Fruit fly (Drosophila melanogaster) whole organism, embryonic: ENCODE data around the gene Caper.

Source experiments
- Antp ChIP-seq: fragments of 200-800 bp; sonication (Bioruptor generic); optimal IDR thresholded peaks from 3 replicates; lab custom pipeline; 2016; ENCODE audit warnings: missing biosample characterization, missing genetic modification characterization
- CG11085 ChIP-seq: fragments of 200-800 bp; sonication (Bioruptor generic); IDR thresholded peaks from 2 replicates; pipeline ENCODE4 v1.3.6; 2022; ENCODE audit warnings: missing biosample characterization, missing genetic modification characterization
- CG11456 ChIP-seq: fragments of 200-800 bp; sonication (Bioruptor generic); IDR thresholded peaks from 3 replicates; pipeline ENCODE4 v1.3.6; 2022; ENCODE audit warnings: missing biosample characterization, missing genetic modification characterization
- CG11695 ChIP-seq: fragments of 200-800 bp; sonication (Bioruptor generic); IDR thresholded peaks from 3 replicates; pipeline ENCODE4 v1.3.6; 2022; ENCODE audit warnings: missing biosample characterization, missing genetic modification characterization
- CG12071 ChIP-seq: fragments of 200-800 bp; sonication (Bioruptor generic); optimal IDR thresholded peaks from 3 replicates; lab custom pipeline; 2018; ENCODE audit warnings: missing biosample characterization, mild to moderate bottlenecking, missing genetic modification characterization
- CG12744 ChIP-seq: fragments of 200-800 bp; sonication (Bioruptor generic); optimal IDR thresholded peaks from 2 replicates; lab custom pipeline; 2016; ENCODE audit warnings: missing biosample characterization, missing genetic modification characterization
- CG13624 ChIP-seq: fragments of 200-800 bp; sonication (Bioruptor generic); optimal IDR thresholded peaks from 2 replicates; lab custom pipeline; 2016; ENCODE audit warnings: missing biosample characterization, missing genetic modification characterization
- CG15269 ChIP-seq: fragments of 200-800 bp; sonication (Bioruptor generic); optimal IDR thresholded peaks from 2 replicates; lab custom pipeline; 2018; ENCODE audit warnings: missing biosample characterization, mild to moderate bottlenecking, missing genetic modification characterization, moderate library complexity
- CG1529 ChIP-seq: fragments of 200-800 bp; sonication (Bioruptor generic); optimal IDR thresholded peaks from 3 replicates; lab custom pipeline; 2018; ENCODE audit warnings: missing biosample characterization, missing genetic modification characterization
- CG17385 ChIP-seq: fragments of 200-800 bp; sonication (Bioruptor generic); optimal IDR thresholded peaks from 3 replicates; lab custom pipeline; 2018; ENCODE audit warnings: missing biosample characterization, mild to moderate bottlenecking, missing genetic modification characterization
- CG17612 ChIP-seq: fragments of 200-800 bp; sonication (Bioruptor generic); IDR thresholded peaks from 2 replicates; pipeline ENCODE4 v1.3.6; 2022; ENCODE audit warnings: missing biosample characterization, missing genetic modification characterization
- CG18764 ChIP-seq: fragments of 200-800 bp; sonication (Bioruptor generic); optimal IDR thresholded peaks from 3 replicates; lab custom pipeline; 2016; ENCODE audit warnings: missing biosample characterization, missing genetic modification characterization
- CG2199 ChIP-seq: fragments of 200-800 bp; sonication (Bioruptor generic); IDR thresholded peaks from 3 replicates; pipeline ENCODE4 v1.3.6; 2022; ENCODE audit warnings: missing biosample characterization, missing genetic modification characterization
- CG33557 ChIP-seq: fragments of 200-800 bp; sonication (Bioruptor generic); optimal IDR thresholded peaks from 2 replicates; lab custom pipeline; 2019; ENCODE audit warnings: missing biosample characterization, mild to moderate bottlenecking, missing genetic modification characterization, moderate library complexity
- CG3847 ChIP-seq: fragments of 200-800 bp; sonication (Bioruptor generic); IDR thresholded peaks from 2 replicates; pipeline ENCODE4 v1.3.6; 2022; ENCODE audit warnings: missing biosample characterization, missing genetic modification characterization
- CG4282 ChIP-seq: fragments of 200-800 bp; sonication (Bioruptor generic); optimal IDR thresholded peaks from 2 replicates; lab custom pipeline; 2016; ENCODE audit warnings: missing biosample characterization, missing genetic modification characterization
- CG4404 ChIP-seq: fragments of 200-800 bp; sonication (Bioruptor generic); IDR thresholded peaks from 2 replicates; pipeline ENCODE4 v1.3.6; 2022; ENCODE audit warnings: missing biosample characterization, missing genetic modification characterization
- CG6654 ChIP-seq: fragments of 200-800 bp; sonication (Bioruptor generic); optimal IDR thresholded peaks from 2 replicates; lab custom pipeline; 2017; ENCODE audit warnings: missing biosample characterization, mild to moderate bottlenecking, missing genetic modification characterization
- CG8290 ChIP-seq, 3 experiments: fragments of 200-800 bp; sonication (Bioruptor generic); optimal IDR thresholded peaks; 2 replicates each; lab custom pipeline; 2016 to 2019; ENCODE audit warnings: missing biosample characterization in 3 of 3, missing genetic modification characterization in 3 of 3, mild to moderate bottlenecking in 2 of 3, moderate library complexity in 1 of 3
- CG9437 ChIP-seq: fragments of 200-800 bp; sonication (Bioruptor generic); optimal IDR thresholded peaks from 2 replicates; lab custom pipeline; 2018; ENCODE audit warnings: missing biosample characterization, mild to moderate bottlenecking, missing genetic modification characterization
- Fer3 ChIP-seq: fragments of 200-800 bp; sonication (Bioruptor generic); optimal IDR thresholded peaks from 2 replicates; lab custom pipeline; 2018; ENCODE audit warnings: missing biosample characterization, mild to moderate bottlenecking, missing genetic modification characterization, moderate library complexity
- Gug ChIP-seq: fragments of 200-800 bp; sonication (Bioruptor generic); IDR thresholded peaks from 4 replicates; pipeline ENCODE4 v1.3.6; 2022; ENCODE audit warnings: missing biosample characterization, missing genetic modification characterization
- H15 ChIP-seq: fragments of 200-800 bp; sonication (Bioruptor generic); IDR thresholded peaks from 3 replicates; pipeline ENCODE4 v1.3.6; 2022; ENCODE audit warnings: missing biosample characterization, missing genetic modification characterization
- HmgD ChIP-seq: fragments of 200-800 bp; sonication (Bioruptor generic); optimal IDR thresholded peaks from 3 replicates; lab custom pipeline; 2016; ENCODE audit warnings: missing biosample characterization, missing genetic modification characterization
- Kr ChIP-seq: fragments of 200-800 bp; sonication (Bioruptor generic); optimal IDR thresholded peaks from 2 replicates; lab custom pipeline; 2017; ENCODE audit warnings: missing biosample characterization, mild to moderate bottlenecking, missing genetic modification characterization
- Sry-β ChIP-seq: fragments of 200-800 bp; sonication (Bioruptor generic); optimal IDR thresholded peaks from 2 replicates; lab custom pipeline; 2018; ENCODE audit warnings: missing biosample characterization, mild to moderate bottlenecking, missing genetic modification characterization, moderate library complexity
- Stat92E ChIP-seq, 3 experiments: fragments of >200 bp in 2 of 3; fragments of 200-800 bp in 1 of 3; sonication (Bioruptor generic) in 1 of 3; optimal IDR thresholded peaks; 2 replicates each; lab custom pipeline; 2017 to 2019; ENCODE audit warnings: missing biosample characterization in 3 of 3, missing genetic modification characterization in 3 of 3, mild to moderate bottlenecking in 1 of 3, moderate library complexity in 1 of 3
- ab ChIP-seq: fragments of 200-800 bp; sonication (Bioruptor generic); optimal IDR thresholded peaks from 2 replicates; lab custom pipeline; 2016; ENCODE audit warnings: missing biosample characterization, missing genetic modification characterization
- abd-A ChIP-seq: fragments of 200-800 bp; sonication (Bioruptor generic); optimal IDR thresholded peaks from 3 replicates; lab custom pipeline; 2019; ENCODE audit warnings: missing biosample characterization, mild to moderate bottlenecking, missing genetic modification characterization, moderate library complexity
- ap ChIP-seq: fragments of 200-800 bp; sonication (Bioruptor generic); IDR thresholded peaks from 2 replicates; pipeline ENCODE4 v1.3.6; 2022; ENCODE audit warnings: missing biosample characterization, missing genetic modification characterization
- danr ChIP-seq: fragments of 200-800 bp; sonication (Bioruptor generic); IDR thresholded peaks from 2 replicates; pipeline ENCODE4 v1.3.6; 2022; ENCODE audit warnings: missing biosample characterization, missing genetic modification characterization
- disco-r ChIP-seq: fragments of 200-800 bp; sonication (Bioruptor generic); optimal IDR thresholded peaks from 2 replicates; lab custom pipeline; 2016; ENCODE audit warnings: missing biosample characterization, missing genetic modification characterization
- ems ChIP-seq: fragments of 200-800 bp; sonication (Bioruptor generic); optimal IDR thresholded peaks from 3 replicates; lab custom pipeline; 2016; ENCODE audit warnings: missing biosample characterization, missing genetic modification characterization
- eve ChIP-seq, 2 experiments: fragments of >200 bp; optimal IDR thresholded peaks; 2 replicates each; lab custom pipeline; 2017; ENCODE audit warnings: missing biosample characterization in 2 of 2, missing genetic modification characterization in 2 of 2
- ewg ChIP-seq: fragments of 200-800 bp; sonication (Bioruptor generic); optimal IDR thresholded peaks from 3 replicates; lab custom pipeline; 2017; ENCODE audit warnings: mild to moderate bottlenecking, missing biosample characterization, missing genetic modification reagents, missing genetic modification characterization
- gsb-n ChIP-seq: fragments of 200-800 bp; sonication (Bioruptor generic); optimal IDR thresholded peaks from 3 replicates; lab custom pipeline; 2018; ENCODE audit warnings: missing biosample characterization, mild to moderate bottlenecking, missing genetic modification characterization
- jing ChIP-seq: fragments of 200-800 bp; sonication (Bioruptor generic); optimal IDR thresholded peaks from 2 replicates; lab custom pipeline; 2018; ENCODE audit warnings: missing biosample characterization, mild to moderate bottlenecking, missing genetic modification characterization
- kah ChIP-seq: fragments of 200-800 bp; sonication (Bioruptor generic); optimal IDR thresholded peaks from 2 replicates; lab custom pipeline; 2018; ENCODE audit warnings: missing biosample characterization, mild to moderate bottlenecking, missing genetic modification characterization
- knrl ChIP-seq: fragments of 200-800 bp; sonication (Bioruptor generic); IDR thresholded peaks from 3 replicates; pipeline ENCODE4 v1.3.6; 2022; ENCODE audit warnings: missing biosample characterization, missing genetic modification characterization; ENCODE audit not compliant: partially characterized antibody
- lbe ChIP-seq: fragments of 200-800 bp; sonication (Bioruptor generic); optimal IDR thresholded peaks from 2 replicates; lab custom pipeline; 2016; ENCODE audit warnings: missing biosample characterization, mild to moderate bottlenecking, missing genetic modification characterization
- luna ChIP-seq: fragments of 200-800 bp; sonication (Bioruptor generic); optimal IDR thresholded peaks from 2 replicates; lab custom pipeline; 2016; ENCODE audit warnings: missing biosample characterization, missing genetic modification characterization
- maf-S ChIP-seq: fragments of 200-800 bp; sonication (Bioruptor generic); optimal IDR thresholded peaks from 2 replicates; lab custom pipeline; 2016; ENCODE audit warnings: missing biosample characterization, missing genetic modification characterization
- mirr ChIP-seq: fragments of 200-800 bp; sonication (Bioruptor generic); optimal IDR thresholded peaks from 3 replicates; lab custom pipeline; 2018; ENCODE audit warnings: missing biosample characterization, mild to moderate bottlenecking, missing genetic modification characterization
- nau ChIP-seq: fragments of 200-800 bp; sonication (Bioruptor generic); optimal IDR thresholded peaks from 3 replicates; lab custom pipeline; 2017; ENCODE audit warnings: missing biosample characterization, mild to moderate bottlenecking, missing genetic modification characterization, missing genetic modification reagents
- odd ChIP-seq: fragments of 200-800 bp; sonication (Bioruptor generic); optimal IDR thresholded peaks from 2 replicates; lab custom pipeline; 2017; ENCODE audit warnings: missing biosample characterization, mild to moderate bottlenecking, missing genetic modification characterization
- onecut ChIP-seq: fragments of 200-800 bp; sonication (Bioruptor generic); IDR thresholded peaks from 2 replicates; pipeline ENCODE4 v1.3.6; 2022; ENCODE audit warnings: missing biosample characterization, missing genetic modification characterization
- otp ChIP-seq: fragments of 200-800 bp; sonication (Bioruptor generic); IDR thresholded peaks from 3 replicates; pipeline ENCODE4, ENCODE4 v1.3.6; 2022; ENCODE audit warnings: missing biosample characterization, missing genetic modification characterization
- prd ChIP-seq, 3 experiments: fragments of >200 bp in 2 of 3; fragments of 200-800 bp in 1 of 3; sonication (Bioruptor generic) in 1 of 3; optimal IDR thresholded peaks in 2 of 3; IDR thresholded peaks in 1 of 3; 2 replicates in 2 of 3; 3 replicates in 1 of 3; pipeline versions ENCODE4 v1.3.6 to Lab custom; 2017 to 2022; ENCODE audit warnings: missing biosample characterization in 1 of 3, missing genetic modification characterization in 1 of 3
- vfl ChIP-seq: fragments of 200-800 bp; sonication (Bioruptor generic); optimal IDR thresholded peaks from 2 replicates; lab custom pipeline; 2016; ENCODE audit warnings: missing biosample characterization, missing genetic modification characterization
- vnd ChIP-seq: fragments of 200-800 bp; sonication (Bioruptor generic); IDR thresholded peaks from 3 replicates; pipeline ENCODE4 v1.3.6; 2022; ENCODE audit warnings: missing biosample characterization, missing genetic modification characterization; ENCODE audit not compliant: partially characterized antibody

Gene Caper

DNA sequence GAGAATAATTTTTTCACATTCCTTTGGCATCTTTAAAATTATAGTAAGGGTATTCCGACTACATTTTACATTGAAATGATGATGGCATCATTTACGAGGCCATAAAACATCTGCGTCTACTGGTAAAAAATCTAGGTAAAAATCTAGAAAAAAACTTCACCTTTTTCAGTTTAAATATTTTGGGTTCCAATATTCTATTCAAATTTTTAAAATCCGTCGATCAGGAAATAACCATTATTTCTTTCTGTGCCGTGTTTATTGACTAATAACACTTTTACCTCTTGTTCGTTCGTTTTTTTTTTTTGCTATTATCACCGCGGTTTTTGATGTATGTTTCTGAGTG, 6.8 kb downstream of the Caper start (continued):
- no peak for TF ChIP-seq knrl (GFP tag; lab: Robert Waterston, UW)
- TF ChIP-seq odd, result peak; percentile 19
- peak; percentile 48 for TF ChIP-seq maf-S
- TF ChIP-seq Antp, result peak; percentile 20
- TF ChIP-seq CG9437, result peak; percentile 41
- TF ChIP-seq CG18764 (GFP tag; lab: Kevin White, UChicago), result no peak
- no peak for TF ChIP-seq mirr (GFP tag; lab: Kevin White, UChicago)
- peak; percentile 66 for TF ChIP-seq lbe (GFP tag; lab: Kevin White, UChicago)
- TF ChIP-seq CG3847 (GFP tag; lab: Robert Waterston, UW), result peak; percentile 38; the same call in 1 of the 2 replicates
- TF ChIP-seq CG8290 (GFP tag; optimal IDR thresholded peaks at IDR 0.05; lab: Kevin White, UChicago), result no peak
- no peak for TF ChIP-seq CG8290 (tag; optimal IDR thresholded peaks at IDR 0.05; lab: Kevin White, UChicago)
- TF ChIP-seq eve (GFP tag; optimal IDR thresholded peaks at IDR 0.05; lab: Kevin White, UChicago), result peak in 1 of 2 experiments; percentile 70
- TF ChIP-seq ems (GFP tag; lab: Kevin White, UChicago), result peak; percentile 37
- 0 out of 2 replicates have a peak, but pooled peaks have one; percentile 32 for TF ChIP-seq CG17612 (GFP tag; lab: Robert Waterston, UW)
- no peak for TF ChIP-seq CG33557 (GFP tag; lab: Kevin White, UChicago)
- TF ChIP-seq CG15269, result peak; percentile 62
- peak; percentile 48; the same call in 3 of the 4 replicates for TF ChIP-seq Gug
- TF ChIP-seq ap (GFP tag; lab: Robert Waterston, UW), result no peak
- TF ChIP-seq kah, result no peak
- peak; percentile 35 for TF ChIP-seq CG4282 (GFP tag; lab: Kevin White, UChicago)
- TF ChIP-seq CG2199 (GFP tag; lab: Robert Waterston, UW), result no peak
- TF ChIP-seq CG11085, result no peak
- peak; percentile 52; the same call in 1 of the 2 replicates for TF ChIP-seq onecut (GFP tag; lab: Robert Waterston, UW)
- TF ChIP-seq CG11456 (GFP tag; lab: Robert Waterston, UW), result peak; percentile 60; the same call in 1 of the 3 replicates
- no peak for TF ChIP-seq jing (GFP tag; lab: Kevin White, UChicago)
- TF ChIP-seq Kr (GFP tag; lab: Kevin White, UChicago), result no peak
- no peak for TF ChIP-seq prd (optimal IDR thresholded peaks at IDR 0.05; lab: Kevin White, UChicago)
- TF ChIP-seq prd (GFP tag; IDR thresholded peaks at IDR 0.05; lab: Robert Waterston, UW), result peak; percentile 76
- peak; percentile 69 for TF ChIP-seq CG17385 (GFP tag; lab: Kevin White, UChicago)
- TF ChIP-seq ab (GFP tag; lab: Kevin White, UChicago), result no peak
- TF ChIP-seq abd-A (tag; lab: Kevin White, UChicago), result no peak
- TF ChIP-seq CG11695 (GFP tag; lab: Robert Waterston, UW), result peak; percentile 76
- no peak; the same call in 2 of the 3 replicates for TF ChIP-seq H15 (GFP tag; lab: Robert Waterston, UW)
- TF ChIP-seq Fer3 (tag; lab: Kevin White, UChicago), result peak; percentile 43
- peak; percentile 6 for TF ChIP-seq disco-r
- TF ChIP-seq Sry-β, result no peak
- peak; percentile 21 for TF ChIP-seq CG12744 (GFP tag; lab: Kevin White, UChicago)
- TF ChIP-seq ewg (GFP tag; lab: Kevin White, UChicago), result peak; percentile 41
- peak; percentile 55; the same call in 1 of the 2 replicates for TF ChIP-seq danr (GFP tag; lab: Robert Waterston, UW)
- TF ChIP-seq luna (GFP tag; lab: Kevin White, UChicago), result no peak
- TF ChIP-seq CG13624 (GFP tag; lab: Kevin White, UChicago), result peak; percentile 29
- no peak for TF ChIP-seq HmgD (GFP tag; lab: Kevin White, UChicago)
- peak; percentile 4 for TF ChIP-seq gsb-n
- TF ChIP-seq vfl, result no peak
- TF ChIP-seq otp, result 0 out of 3 replicates have a peak, but pooled peaks have one; percentile 19
- no peak for TF ChIP-seq nau
- TF ChIP-seq CG6654 (GFP tag; lab: Kevin White, UChicago), result no peak
- no peak for TF ChIP-seq CG12071 (GFP tag; lab: Kevin White, UChicago)
- TF ChIP-seq CG4404 (GFP tag; lab: Robert Waterston, UW), result no peak
- TF ChIP-seq CG1529 (GFP tag; lab: Kevin White, UChicago), result peak; percentile 9
- TF ChIP-seq vnd (GFP tag; lab: Robert Waterston, UW), result no peak
- TF ChIP-seq Stat92E (GFP tag; optimal IDR thresholded peaks at IDR 0.05; lab: Kevin White, UChicago), result no peak
